Worm (Caenorhabditis elegans) whole organism, L1 larva: ENCODE data around the gene F17C8.3.

ENCODE experiments used
- C34B4.2 ChIP-seq: sonication (generic microtip); optimal IDR thresholded peaks from 2 replicates; lab custom pipeline; 2017; ENCODE audit warnings: mild to moderate bottlenecking, missing genetic modification characterization, missing compliant biosample characterization
- aly-2 ChIP-seq: fragments of 150-350 bp; optimal IDR thresholded peaks from 2 replicates; lab custom pipeline; 2014; ENCODE audit warnings: missing biosample characterization, missing genetic modification characterization
- fkh-10 ChIP-seq: sonication (generic microtip); optimal IDR thresholded peaks from 2 replicates; lab custom pipeline; 2017; ENCODE audit warnings: missing biosample characterization, missing genetic modification reagents, missing genetic modification characterization
- fos-1 ChIP-seq: fragments of 150-350 bp; optimal IDR thresholded peaks from 2 replicates; lab custom pipeline; 2014; ENCODE audit warnings: missing biosample characterization, missing genetic modification characterization
- lin-39 ChIP-seq: fragments of 150-350 bp; optimal IDR thresholded peaks from 2 replicates; lab custom pipeline; 2014; ENCODE audit warnings: missing biosample characterization, missing genetic modification reagents, missing genetic modification characterization
- mdl-1 ChIP-seq, 2 experiments: fragments of 150-350 bp; optimal IDR thresholded peaks; 2 replicates each; lab custom pipeline; 2014 to 2017; ENCODE audit warnings: missing biosample characterization in 2 of 2, missing genetic modification characterization in 2 of 2, inconsistent platforms in 1 of 2
- nhr-76 ChIP-seq: sonication (generic microtip); optimal IDR thresholded peaks from 2 replicates; lab custom pipeline; 2017; ENCODE audit warnings: missing biosample characterization, missing genetic modification characterization
- snpc-4 ChIP-seq: fragments of 150-350 bp; optimal IDR thresholded peaks from 2 replicates; lab custom pipeline; 2014; ENCODE audit warnings: missing biosample characterization, missing genetic modification characterization
- unc-62 ChIP-seq: fragments of 150-350 bp; optimal IDR thresholded peaks from 2 replicates; lab custom pipeline; 2014; ENCODE audit warnings: missing biosample characterization, missing genetic modification reagents, missing genetic modification characterization
- unc-86 ChIP-seq: sonication (generic microtip); optimal IDR thresholded peaks from 2 replicates; lab custom pipeline; 2016; ENCODE audit warnings: missing genetic modification characterization, missing compliant biosample characterization
- ztf-11 ChIP-seq, 2 experiments: sonication (generic microtip); optimal IDR thresholded peaks; 2 replicates each; lab custom pipeline; 2016 to 2017; ENCODE audit warnings: missing genetic modification characterization in 2 of 2, missing biosample characterization in 1 of 2, missing compliant biosample characterization in 1 of 2

DNA sequence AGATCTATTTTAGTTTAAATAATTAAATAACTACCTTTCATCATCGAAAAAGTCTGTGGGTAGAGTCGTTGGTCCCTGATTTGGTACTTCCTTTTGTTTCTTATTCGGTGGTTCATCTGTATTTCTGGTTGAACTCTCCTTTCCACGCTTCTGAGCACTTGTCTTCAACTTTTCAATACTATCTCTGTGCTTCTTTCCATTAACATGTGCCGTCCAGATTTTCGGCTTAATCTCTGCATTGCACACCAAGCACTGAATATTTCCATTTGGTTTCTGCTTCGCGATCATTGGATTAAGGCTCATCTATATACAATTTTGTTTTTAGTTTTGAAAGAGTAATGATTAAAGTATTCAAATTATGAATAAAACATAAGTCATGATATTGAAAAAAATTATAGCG lies 31.8 kb upstream of the F17C8.3 start, which contains the start of gene sel-13:
- TF ChIP-seq C34B4.2 (tag; lab: Kevin White, UChicago) (no peak), nhr-76 (no peak), aly-2 (no peak), mdl-1 (tag; optimal IDR thresholded peaks at IDR 0.05; lab: Kevin White, UChicago) (no peak), fkh-10 (GFP tag; lab: Kevin White, UChicago) (no peak), fos-1 (tag; lab: Kevin White, UChicago) (no peak), unc-62 (GFP tag; lab: Kevin White, UChicago) (no peak), ztf-11 (tag; optimal IDR thresholded peaks at IDR 0.05; lab: Kevin White, UChicago) (no peak), snpc-4 (no peak), lin-39 (tag; lab: Kevin White, UChicago) (no peak), unc-86 (no peak)
